Worm (Caenorhabditis elegans) whole organism, L4/young adult: ENCODE results near the gene R05A10.2.

ENCODE experiments used
- W03F9.2 ChIP-seq: fragments of 150-350 bp; optimal IDR thresholded peaks from 2 replicates; lab custom pipeline; 2014; ENCODE audit warnings: missing biosample characterization, missing genetic modification characterization
- him-1 ChIP-seq: sonication (generic microtip); optimal IDR thresholded peaks from 2 replicates; lab custom pipeline; 2016; ENCODE audit warnings: missing genotype, missing genetic modification reagents, missing genetic modification characterization, missing compliant biosample characterization

DNA sequence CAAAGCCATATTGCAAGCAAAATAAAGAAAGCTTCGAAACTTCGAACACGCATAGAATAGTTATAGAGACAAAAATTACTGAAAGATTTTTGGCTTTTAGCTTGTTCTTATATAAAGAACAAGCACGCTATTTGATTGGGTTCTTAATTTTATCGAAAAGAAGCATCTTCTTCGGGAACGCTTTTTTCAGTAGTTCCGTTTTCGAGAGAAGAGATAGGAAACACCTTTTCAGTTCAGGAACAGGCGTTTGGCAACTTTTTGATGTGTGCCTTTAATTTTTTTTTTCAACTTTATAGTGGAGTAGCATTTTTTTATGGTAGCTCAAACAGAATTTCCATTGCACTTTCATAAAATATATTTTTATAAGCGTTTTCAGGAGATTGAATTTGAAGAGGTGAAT is 14.3 kb upstream of the R05A10.2 start, which contains the start of gene R05A10.7:
- no peak for TF ChIP-seq W03F9.2 (tag; lab: Kevin White, UChicago)
- no peak for TF ChIP-seq him-1 (tag; lab: Kevin White, UChicago)
